Worm (Caenorhabditis elegans): Measurements from ENCODE around the gene pcyt-1.

DNA sequence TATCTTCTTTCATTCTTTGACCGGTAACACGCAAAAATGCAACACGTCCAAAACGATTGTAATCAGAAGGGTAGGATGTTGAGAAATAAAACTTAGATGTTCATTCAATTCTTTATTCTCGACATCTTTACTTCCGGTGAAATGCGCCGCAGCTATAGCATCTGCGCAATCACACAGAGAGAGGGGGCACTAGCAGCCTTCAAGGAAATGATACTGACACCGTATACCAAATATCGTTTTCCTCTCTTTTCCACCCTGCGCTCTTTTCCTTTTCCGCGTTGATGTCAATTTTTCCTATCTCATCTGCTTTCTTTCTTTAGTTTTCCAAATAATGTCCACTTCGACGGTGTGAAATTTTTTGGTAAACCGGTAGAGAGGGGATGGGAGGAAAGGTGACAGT lies 18.6 kb downstream of the pcyt-1 start:
- TF ChIP-seq snpc-4 (GFP tag; optimal IDR thresholded peaks at IDR 0.05): no peak
- TF ChIP-seq snpc-4 (tag; optimal IDR thresholded peaks at IDR 0.05): no peak
- no peak for TF ChIP-seq dpl-1 (GFP tag; optimal IDR thresholded peaks at IDR 0.05)
- TF ChIP-seq repo-1 (tag; optimal IDR thresholded peaks at IDR 0.05): no peak
- no peak for TF ChIP-seq K11D2.4 (GFP tag; IDR thresholded peaks at IDR 0.05)
- no peak for TF ChIP-seq ceh-27 (GFP tag; optimal IDR thresholded peaks at IDR 0.05)
- TF ChIP-seq aptf-3 (GFP tag; IDR thresholded peaks at IDR 0.05): no peak
- TF ChIP-seq mcd-1 (GFP tag; IDR thresholded peaks at IDR 0.05): no peak
- no peak for TF ChIP-seq lsl-1 (GFP tag; optimal IDR thresholded peaks at IDR 0.05)
- TF ChIP-seq unc-62 (GFP tag; optimal IDR thresholded peaks at IDR 0.05): no peak
- TF ChIP-seq bed-2 (GFP tag; IDR thresholded peaks at IDR 0.05): no peak
- no peak for TF ChIP-seq F57C9.4 (tag; optimal IDR thresholded peaks at IDR 0.05)
- no peak for TF ChIP-seq sea-2 (GFP tag; IDR thresholded peaks at IDR 0.05)

All from whole organism, young adult.